Fruit fly (Drosophila melanogaster) S2 (cell line): ENCODE data around the gene Dnah3.

Experiments
- CG8478 ChIP-seq: fragments of >200 bp; optimal IDR thresholded peaks from 2 replicates; lab custom pipeline; 2018
- CTCF ChIP-seq, 2 experiments: fragments of >200 bp; optimal IDR thresholded peaks; 2 replicates each; lab custom pipeline; 2018

DNA sequence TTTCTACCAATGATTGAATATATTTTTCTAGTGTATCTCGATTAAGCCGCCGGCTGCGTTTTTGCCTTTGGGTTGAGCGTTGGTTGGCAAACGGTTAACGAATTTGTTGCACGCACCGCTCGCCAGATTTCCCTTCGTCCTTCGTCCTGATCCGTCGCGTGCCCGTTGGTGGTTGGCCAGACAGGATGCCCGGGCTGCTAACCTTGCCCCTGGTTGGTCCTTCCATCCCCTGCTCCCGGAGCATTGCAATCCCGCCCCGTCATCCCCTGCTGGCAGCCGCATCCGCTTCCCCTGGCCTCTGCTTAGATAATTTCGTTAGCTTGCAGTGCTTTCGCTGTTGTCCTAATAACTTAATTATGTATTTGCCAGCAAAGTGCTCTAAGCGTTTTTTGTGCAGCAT, 17.6 kb upstream of the Dnah3 start:
- TF ChIP-seq CTCF (optimal IDR thresholded peaks at IDR 0.05; lab: Kevin White, UChicago), result no peak
- TF ChIP-seq CG8478 (lab: Kevin White, UChicago), result no peak
